Worm (Caenorhabditis elegans) whole organism, L1 larva: ENCODE measurements around the gene plpp-1.1.

ENCODE experiments used
- C16A3.4 ChIP-seq: fragments of 150-350 bp; optimal IDR thresholded peaks from 2 replicates; lab custom pipeline; 2014; ENCODE audit warnings: missing biosample characterization, missing genetic modification characterization
- F16B12.6 ChIP-seq: fragments of 150-350 bp; optimal IDR thresholded peaks from 2 replicates; lab custom pipeline; 2014; ENCODE audit warnings: missing biosample characterization, missing genetic modification characterization
- aha-1 ChIP-seq: fragments of 150-350 bp; optimal IDR thresholded peaks from 2 replicates; lab custom pipeline; 2014; ENCODE audit warnings: missing biosample characterization, missing genetic modification characterization
- alr-1 ChIP-seq: fragments of 200-800 bp; sonication (Bioruptor generic); optimal IDR thresholded peaks from 2 replicates; lab custom pipeline; 2018; ENCODE audit warnings: borderline replicate concordance, mild to moderate bottlenecking, missing genetic modification characterization, missing compliant biosample characterization
- blmp-1 ChIP-seq: fragments of 150-350 bp; optimal IDR thresholded peaks from 2 replicates; lab custom pipeline; 2014; ENCODE audit warnings: missing biosample characterization, missing genetic modification characterization
- ceh-82 ChIP-seq, 3 experiments: fragments of 150-350 bp in 1 of 3; sonication (generic microtip) in 2 of 3; optimal IDR thresholded peaks; 2 replicates each; lab custom pipeline; 2014 to 2017; ENCODE audit warnings: missing biosample characterization in 3 of 3, missing genetic modification characterization in 3 of 3
- ces-1 ChIP-seq: fragments of 150-350 bp; optimal IDR thresholded peaks from 2 replicates; lab custom pipeline; 2014; ENCODE audit warnings: missing biosample characterization, missing genetic modification reagents, missing genetic modification characterization
- dsc-1 ChIP-seq: sonication (generic microtip); optimal IDR thresholded peaks from 2 replicates; lab custom pipeline; 2016; ENCODE audit warnings: mild to moderate bottlenecking, missing genetic modification characterization, missing compliant biosample characterization
- efl-1 ChIP-seq, 4 experiments: fragments of 150-350 bp; optimal IDR thresholded peaks in 3 of 4; peaks in 1 of 4; 1 replicate in 1 of 4; 2 replicates in 3 of 4; lab custom pipeline; 2014; ENCODE audit warnings: missing biosample characterization in 2 of 4, missing genetic modification characterization in 2 of 4, missing genetic modification reagents in 2 of 4
- elt-2 ChIP-seq: sonication (generic microtip); optimal IDR thresholded peaks from 2 replicates; lab custom pipeline; 2016; ENCODE audit warnings: missing genetic modification characterization, mild to moderate bottlenecking, inconsistent platforms, missing compliant biosample characterization, missing genetic modification reagents
- elt-3 ChIP-seq, 6 experiments: fragments of 150-350 bp in 1 of 6; sonication (generic microtip); optimal IDR thresholded peaks; 2 replicates each; lab custom pipeline; 2017 to 2018; ENCODE audit warnings: missing biosample characterization in 6 of 6, missing genetic modification characterization in 6 of 6, inconsistent platforms in 1 of 6
- fkh-8 ChIP-seq: sonication (generic microtip); optimal IDR thresholded peaks from 2 replicates; lab custom pipeline; 2016; ENCODE audit warnings: mild to moderate bottlenecking, missing genetic modification characterization, missing compliant biosample characterization
- fos-1 ChIP-seq: fragments of 150-350 bp; optimal IDR thresholded peaks from 2 replicates; lab custom pipeline; 2014; ENCODE audit warnings: missing biosample characterization, missing genetic modification characterization
- hlh-17 ChIP-seq: fragments of 200-800 bp; sonication (Bioruptor generic); optimal IDR thresholded peaks from 2 replicates; lab custom pipeline; 2018; ENCODE audit warnings: missing genetic modification characterization, mild to moderate bottlenecking, missing compliant biosample characterization, moderate library complexity, borderline replicate concordance
- irx-1 ChIP-seq: sonication (generic microtip); optimal IDR thresholded peaks from 2 replicates; lab custom pipeline; 2016; ENCODE audit warnings: missing genetic modification characterization, missing compliant biosample characterization
- lin-14 ChIP-seq: fragments of 200-800 bp; sonication (Bioruptor generic); optimal IDR thresholded peaks from 2 replicates; lab custom pipeline; 2018; ENCODE audit warnings: mild to moderate bottlenecking, missing genetic modification characterization, moderate library complexity, missing compliant biosample characterization
- lin-15B ChIP-seq: fragments of 150-350 bp; sonication (generic microtip); optimal IDR thresholded peaks from 3 replicates; lab custom pipeline; 2014; ENCODE audit warnings: missing biosample characterization, missing genetic modification characterization
- lin-35 ChIP-seq, 2 experiments: fragments of 150-350 bp; optimal IDR thresholded peaks; 2 replicates each; lab custom pipeline; 2014; ENCODE audit warnings: missing biosample characterization in 2 of 2, missing genetic modification characterization in 2 of 2, missing genetic modification reagents in 2 of 2
- lsy-2 ChIP-seq, 2 experiments: fragments of 150-350 bp; optimal IDR thresholded peaks; 2 replicates each; lab custom pipeline; 2014; ENCODE audit warnings: missing biosample characterization in 2 of 2, missing genetic modification characterization in 2 of 2
- mab-9 ChIP-seq: fragments of 200-800 bp; sonication (Bioruptor generic); IDR thresholded peaks from 2 replicates; pipeline ENCODE4 v1.3.6; 2022; ENCODE audit warnings: missing genetic modification reagents, missing genetic modification characterization, missing compliant biosample characterization
- mep-1 ChIP-seq: fragments of 150-350 bp; optimal IDR thresholded peaks from 2 replicates; lab custom pipeline; 2014; ENCODE audit warnings: missing biosample characterization, missing genetic modification characterization
- nhr-20 ChIP-seq: sonication (generic microtip); optimal IDR thresholded peaks from 2 replicates; lab custom pipeline; 2016; ENCODE audit warnings: mild to moderate bottlenecking, missing genetic modification characterization, missing compliant biosample characterization
- nhr-237 ChIP-seq: fragments of 150-350 bp; optimal IDR thresholded peaks from 2 replicates; lab custom pipeline; 2014; ENCODE audit warnings: missing biosample characterization, missing genetic modification characterization
- nhr-28 ChIP-seq: fragments of 150-350 bp; optimal IDR thresholded peaks from 2 replicates; lab custom pipeline; 2014; ENCODE audit warnings: missing biosample characterization, missing genetic modification characterization
- nhr-71 ChIP-seq: sonication (generic microtip); optimal IDR thresholded peaks from 2 replicates; lab custom pipeline; 2016; ENCODE audit warnings: mild to moderate bottlenecking, missing genetic modification characterization, moderate library complexity, missing compliant biosample characterization
- nhr-76 ChIP-seq: sonication (generic microtip); optimal IDR thresholded peaks from 2 replicates; lab custom pipeline; 2017; ENCODE audit warnings: missing biosample characterization, missing genetic modification characterization
- nhr-77 ChIP-seq: fragments of 150-350 bp; optimal IDR thresholded peaks from 2 replicates; lab custom pipeline; 2014; ENCODE audit warnings: missing biosample characterization, missing genetic modification characterization
- nhr-84 ChIP-seq: sonication (generic microtip); optimal IDR thresholded peaks from 2 replicates; lab custom pipeline; 2017; ENCODE audit warnings: missing biosample characterization, missing genetic modification characterization
- nhr-85 ChIP-seq: sonication (generic microtip); peaks from one replicate; lab custom pipeline; 2016; ENCODE audit warnings: missing genetic modification characterization, inconsistent platforms, missing compliant biosample characterization
- pag-3 ChIP-seq: sonication (generic microtip); optimal IDR thresholded peaks from 2 replicates; lab custom pipeline; 2017; ENCODE audit warnings: missing genetic modification characterization, mild to moderate bottlenecking, missing compliant biosample characterization, antibody characterized with exemption, borderline replicate concordance; ENCODE audit not compliant: insufficient read depth
- rnt-1 ChIP-seq: sonication (generic microtip); optimal IDR thresholded peaks from 2 replicates; lab custom pipeline; 2016; ENCODE audit warnings: mild to moderate bottlenecking, missing genetic modification characterization, moderate library complexity, missing compliant biosample characterization
- snu-23 ChIP-seq: sonication (generic microtip); optimal IDR thresholded peaks from 2 replicates; lab custom pipeline; 2016; ENCODE audit warnings: missing genetic modification characterization, missing compliant biosample characterization
- sup-37 ChIP-seq: fragments of 200-800 bp; sonication (Bioruptor generic); optimal IDR thresholded peaks from 2 replicates; lab custom pipeline; 2018; ENCODE audit warnings: mild to moderate bottlenecking, missing genetic modification characterization, missing compliant biosample characterization
- swsn-7 ChIP-seq: sonication (generic microtip); optimal IDR thresholded peaks from 2 replicates; lab custom pipeline; 2016; ENCODE audit warnings: missing genetic modification characterization, missing compliant biosample characterization
- tbx-2 ChIP-seq: sonication (generic microtip); optimal IDR thresholded peaks from 2 replicates; lab custom pipeline; 2016; ENCODE audit warnings: missing genetic modification characterization, missing compliant biosample characterization
- unc-30 ChIP-seq: sonication (generic microtip); optimal IDR thresholded peaks from 2 replicates; lab custom pipeline; 2017; ENCODE audit warnings: missing biosample characterization, missing genetic modification characterization
- unc-86 ChIP-seq: sonication (generic microtip); optimal IDR thresholded peaks from 2 replicates; lab custom pipeline; 2016; ENCODE audit warnings: missing genetic modification characterization, missing compliant biosample characterization
- xbp-1 ChIP-seq: sonication (generic microtip); optimal IDR thresholded peaks from 2 replicates; lab custom pipeline; 2016; ENCODE audit warnings: missing genetic modification characterization, missing compliant biosample characterization
- ztf-11 ChIP-seq, 2 experiments: sonication (generic microtip); optimal IDR thresholded peaks; 2 replicates each; lab custom pipeline; 2016 to 2017; ENCODE audit warnings: missing genetic modification characterization in 2 of 2, missing biosample characterization in 1 of 2, missing compliant biosample characterization in 1 of 2
- ztf-4 ChIP-seq: fragments of 150-350 bp; optimal IDR thresholded peaks from 2 replicates; lab custom pipeline; 2014; ENCODE audit warnings: missing biosample characterization, missing genetic modification characterization

plpp-1.1 gene

ce11 chrII:3956744-3957143, 29.0 kb upstream of the plpp-1.1 start:
- TF ChIP-seq rnt-1 (peak; percentile 34), snu-23 (peak; percentile 20), pag-3 (tag; lab: Kevin White, UChicago) (peak; percentile 30), xbp-1 (tag; lab: Kevin White, UChicago) (no peak), nhr-20 (tag; lab: Kevin White, UChicago) (no peak), nhr-71 (tag; lab: Kevin White, UChicago) (peak; percentile 46), lin-14 (GFP tag; lab: Kevin White, UChicago) (peak; percentile 78), dsc-1 (tag; lab: Kevin White, UChicago) (peak; percentile 32), ztf-4 (peak; percentile 2), lsy-2 (tag; optimal IDR thresholded peaks at IDR 0.05; lab: Kevin White, UChicago) (peak; percentile 37 to 43), mep-1 (tag; lab: Kevin White, UChicago) (peak; percentile 42), sup-37 (GFP tag; lab: Kevin White, UChicago) (no peak), irx-1 (tag; lab: Kevin White, UChicago) (peak; percentile 41), ceh-82 (tag; optimal IDR thresholded peaks at IDR 0.05; lab: Kevin White, UChicago) (peak in 1 of 3 experiments; percentile 15)

DNA sequence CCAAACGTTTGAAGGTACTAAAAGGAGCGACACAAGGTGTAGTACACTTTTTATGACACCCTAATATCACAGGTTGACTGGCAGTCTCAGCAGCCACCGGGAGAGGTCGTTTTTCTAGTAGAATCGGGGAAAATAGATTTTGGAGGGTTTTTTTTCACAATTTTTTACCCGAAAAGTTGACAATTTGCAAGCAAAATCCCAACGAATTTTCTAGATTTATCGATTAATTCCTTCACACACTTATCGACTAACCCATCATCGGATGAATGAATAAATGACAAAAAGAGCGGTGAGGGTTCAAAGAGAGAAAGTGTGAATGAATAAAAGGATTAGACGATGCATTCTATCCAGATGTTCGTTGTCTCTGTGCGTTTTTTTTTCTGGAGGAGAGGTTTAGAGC, 28.1 kb upstream of the plpp-1.1 start:
- TF ChIP-seq fkh-8 (tag; lab: Kevin White, UChicago) (peak; percentile 15), dsc-1 (tag; lab: Kevin White, UChicago) (peak; percentile 49), nhr-77 (tag; lab: Kevin White, UChicago) (no peak)

DNA sequence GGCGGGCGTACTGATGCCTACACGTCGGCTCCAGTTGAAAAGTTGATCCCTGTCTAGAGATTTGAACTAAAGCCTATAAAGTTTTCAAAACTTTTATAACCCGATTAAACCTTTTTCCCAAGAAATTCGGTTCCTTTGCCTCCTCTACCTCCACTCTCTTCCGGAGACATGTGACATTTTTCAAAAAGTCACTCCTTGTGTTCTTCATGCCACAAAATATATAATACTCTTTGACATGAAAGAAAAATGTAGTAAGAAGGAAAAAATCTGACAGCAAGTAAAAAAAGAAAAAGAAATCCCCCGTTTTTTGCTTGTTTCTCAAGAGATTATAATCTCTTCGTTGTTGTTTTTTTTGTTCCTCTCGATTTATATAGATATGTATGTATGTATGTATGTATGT, 27.0 kb upstream of the plpp-1.1 start:
- TF ChIP-seq C16A3.4: no peak
- TF ChIP-seq fkh-8 (tag; lab: Kevin White, UChicago): peak; percentile 9
- no peak for TF ChIP-seq lin-35 (GFP tag; optimal IDR thresholded peaks at IDR 0.05; lab: Kevin White, UChicago)
- peak; percentile 44 for TF ChIP-seq lin-14 (GFP tag; lab: Kevin White, UChicago)
- no peak for TF ChIP-seq aha-1 (tag; lab: Kevin White, UChicago)
- peak; percentile 27 for TF ChIP-seq elt-2 (tag; lab: Kevin White, UChicago)
- TF ChIP-seq tbx-2 (tag; lab: Kevin White, UChicago): no peak
- TF ChIP-seq xbp-1 (tag; lab: Kevin White, UChicago): no peak
- TF ChIP-seq efl-1 (optimal IDR thresholded peaks at IDR 0.05; lab: Kevin White, UChicago): no peak
- TF ChIP-seq efl-1 (GFP tag; optimal IDR thresholded peaks at IDR 0.05 in 1 of 2; lab: Kevin White, UChicago): peak in 1 of 2 experiments; percentile 68
- TF ChIP-seq blmp-1 (tag; lab: Kevin White, UChicago): peak; percentile 4
- TF ChIP-seq ztf-4: no peak
- TF ChIP-seq hlh-17 (GFP tag; lab: Kevin White, UChicago): no peak

DNA sequence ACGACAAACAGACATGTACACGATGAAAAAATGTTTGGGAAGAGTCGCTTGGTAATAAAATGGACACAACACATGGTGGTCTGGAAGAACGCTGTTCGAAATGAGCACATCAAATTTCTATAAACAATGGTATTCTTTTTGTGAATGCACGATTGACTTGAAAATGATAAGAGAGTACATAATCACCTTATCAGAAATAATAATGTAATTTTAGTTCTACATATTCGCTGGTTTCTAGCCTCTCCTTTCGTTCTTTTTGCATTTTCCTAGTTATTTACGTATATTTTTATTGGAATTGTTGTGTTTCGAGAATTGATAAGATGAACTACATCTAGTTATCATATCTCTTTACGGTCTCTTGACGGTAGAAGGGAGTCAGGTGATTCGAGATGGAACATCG, 26.2 kb upstream of the plpp-1.1 start:
- TF ChIP-seq F16B12.6 (tag; lab: Kevin White, UChicago) (no peak), unc-30 (no peak), elt-2 (tag; lab: Kevin White, UChicago) (peak; percentile 84), lin-14 (GFP tag; lab: Kevin White, UChicago) (peak; percentile 19), nhr-28 (tag; lab: Kevin White, UChicago) (no peak), efl-1 (optimal IDR thresholded peaks at IDR 0.05; lab: Kevin White, UChicago) (no peak), efl-1 (GFP tag; optimal IDR thresholded peaks at IDR 0.05 in 1 of 2; lab: Kevin White, UChicago) (peak in 1 of 2 experiments; percentile 66), elt-3 (tag; optimal IDR thresholded peaks at IDR 0.05; lab: Kevin White, UChicago) (peak in 1 of 6 experiments; percentile 7)

DNA sequence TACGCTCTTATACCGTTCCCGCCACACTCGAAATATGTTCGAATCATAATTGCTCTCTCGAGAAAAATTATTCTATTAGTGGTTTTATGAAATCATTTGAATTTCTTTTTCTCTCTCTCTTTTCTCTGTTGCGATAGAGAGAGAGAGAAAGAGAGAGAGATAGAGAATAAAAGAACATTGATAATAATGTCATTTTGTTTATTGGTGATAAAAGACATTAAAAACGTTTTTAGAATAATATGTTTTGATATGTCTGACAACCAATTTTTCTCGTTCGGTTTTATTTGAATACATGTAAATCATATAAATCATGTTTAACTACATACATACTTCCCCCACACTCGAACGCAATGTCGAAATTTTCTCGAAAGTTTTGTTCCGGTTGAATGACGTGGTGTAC, 25.2 kb upstream of the plpp-1.1 start:
- TF ChIP-seq nhr-237 (tag; lab: Kevin White, UChicago) (no peak), dsc-1 (tag; lab: Kevin White, UChicago) (no peak), nhr-71 (tag; lab: Kevin White, UChicago) (peak; percentile 10), xbp-1 (tag; lab: Kevin White, UChicago) (no peak), swsn-7 (tag; lab: Kevin White, UChicago) (no peak), nhr-84 (tag; lab: Kevin White, UChicago) (no peak), pag-3 (tag; lab: Kevin White, UChicago) (no peak), elt-3 (tag; optimal IDR thresholded peaks at IDR 0.05; lab: Kevin White, UChicago) (no peak), unc-86 (no peak), alr-1 (tag; lab: Kevin White, UChicago) (no peak), aha-1 (tag; lab: Kevin White, UChicago) (no peak), lin-14 (GFP tag; lab: Kevin White, UChicago) (no peak), nhr-77 (tag; lab: Kevin White, UChicago) (no peak), nhr-76 (no peak), ceh-82 (tag; optimal IDR thresholded peaks at IDR 0.05; lab: Kevin White, UChicago) (no peak), ztf-11 (tag; optimal IDR thresholded peaks at IDR 0.05; lab: Kevin White, UChicago) (no peak), unc-30 (no peak), mab-9 (GFP tag; lab: Robert Waterston, UW) (no peak), nhr-85 (tag; lab: Kevin White, UChicago) (peak; percentile 66), mep-1 (tag; lab: Kevin White, UChicago) (no peak), ces-1 (GFP tag; lab: Kevin White, UChicago) (no peak), lsy-2 (tag; optimal IDR thresholded peaks at IDR 0.05; lab: Kevin White, UChicago) (peak in 1 of 2 experiments; percentile 6), elt-2 (tag; lab: Kevin White, UChicago) (peak; percentile 19), lin-15B (tag; lab: Kevin White, UChicago) (no peak), fos-1 (tag; lab: Kevin White, UChicago) (no peak)
- TF ChIP-seq, all 84 proteins: peak for 4
